Fruit fly (Drosophila melanogaster) whole organism: Measurements from ENCODE around the gene CG18234.

ENCODE experiments used
- CG8478 ChIP-seq: fragments of >200 bp; optimal IDR thresholded peaks from 2 replicates; lab custom pipeline; 2018; ENCODE audit warnings: inconsistent platforms
- usp ChIP-seq: fragments of >200 bp; optimal IDR thresholded peaks from 2 replicates; lab custom pipeline; 2017; ENCODE audit warnings: missing biosample characterization, missing genetic modification characterization, mixed read lengths

dm6 chr3L:18611600-18611999 is 8.4 kb downstream of the CG18234 start, which contains the start of gene CG32199:
- no peak for TF ChIP-seq usp (GFP tag; lab: Kevin White, UChicago)
- TF ChIP-seq CG8478: no peak
